Worm (Caenorhabditis elegans) whole organism, L1 larva: ENCODE results near the gene ZK1320.2.

Experiments
- ama-1 ChIP-seq: fragments of 150-350 bp; optimal IDR thresholded peaks from 2 replicates; lab custom pipeline; 2014
- efl-3 ChIP-seq: fragments of 200-800 bp; sonication (Bioruptor generic); optimal IDR thresholded peaks from 2 replicates; lab custom pipeline; 2018; ENCODE audit warnings: mild to moderate bottlenecking, missing genetic modification characterization, missing compliant biosample characterization
- egl-13 ChIP-seq: sonication (generic microtip); optimal IDR thresholded peaks from 2 replicates; lab custom pipeline; 2016; ENCODE audit warnings: missing genotype, missing genetic modification reagents, missing genetic modification characterization, missing compliant biosample characterization
- jun-1 ChIP-seq: fragments of 150-350 bp; optimal IDR thresholded peaks from 2 replicates; lab custom pipeline; 2014; ENCODE audit warnings: missing biosample characterization, missing genetic modification reagents, missing genetic modification characterization
- lin-13 ChIP-seq: fragments of 150-350 bp; optimal IDR thresholded peaks from 2 replicates; lab custom pipeline; 2014; ENCODE audit warnings: missing biosample characterization, missing genetic modification reagents, missing genetic modification characterization
- lin-35 ChIP-seq, 2 experiments: fragments of 150-350 bp; optimal IDR thresholded peaks; 2 replicates each; lab custom pipeline; 2014; ENCODE audit warnings: missing biosample characterization in 2 of 2, missing genetic modification characterization in 2 of 2, missing genetic modification reagents in 2 of 2
- lsy-2 ChIP-seq, 2 experiments: fragments of 150-350 bp; optimal IDR thresholded peaks; 2 replicates each; lab custom pipeline; 2014; ENCODE audit warnings: missing biosample characterization in 2 of 2, missing genetic modification characterization in 2 of 2
- nhr-11 ChIP-seq: fragments of 150-350 bp; optimal IDR thresholded peaks from 2 replicates; lab custom pipeline; 2014; ENCODE audit warnings: missing biosample characterization, missing genetic modification characterization
- nhr-28 ChIP-seq: fragments of 150-350 bp; optimal IDR thresholded peaks from 2 replicates; lab custom pipeline; 2014; ENCODE audit warnings: missing biosample characterization, missing genetic modification characterization
- nhr-90 ChIP-seq: sonication (generic microtip); optimal IDR thresholded peaks from 2 replicates; lab custom pipeline; 2016; ENCODE audit warnings: mild to moderate bottlenecking, missing genetic modification characterization, missing compliant biosample characterization; ENCODE audit not compliant: poor library complexity
- pqm-1 ChIP-seq: sonication (generic microtip); optimal IDR thresholded peaks from 3 replicates; lab custom pipeline; 2017; ENCODE audit warnings: missing biosample characterization, missing genetic modification characterization
- rnt-1 ChIP-seq: sonication (generic microtip); optimal IDR thresholded peaks from 2 replicates; lab custom pipeline; 2016; ENCODE audit warnings: mild to moderate bottlenecking, missing genetic modification characterization, moderate library complexity, missing compliant biosample characterization
- snpc-4 ChIP-seq: fragments of 150-350 bp; optimal IDR thresholded peaks from 2 replicates; lab custom pipeline; 2014; ENCODE audit warnings: missing biosample characterization, missing genetic modification characterization
- unc-62 ChIP-seq: fragments of 150-350 bp; optimal IDR thresholded peaks from 2 replicates; lab custom pipeline; 2014; ENCODE audit warnings: missing biosample characterization, missing genetic modification reagents, missing genetic modification characterization

DNA sequence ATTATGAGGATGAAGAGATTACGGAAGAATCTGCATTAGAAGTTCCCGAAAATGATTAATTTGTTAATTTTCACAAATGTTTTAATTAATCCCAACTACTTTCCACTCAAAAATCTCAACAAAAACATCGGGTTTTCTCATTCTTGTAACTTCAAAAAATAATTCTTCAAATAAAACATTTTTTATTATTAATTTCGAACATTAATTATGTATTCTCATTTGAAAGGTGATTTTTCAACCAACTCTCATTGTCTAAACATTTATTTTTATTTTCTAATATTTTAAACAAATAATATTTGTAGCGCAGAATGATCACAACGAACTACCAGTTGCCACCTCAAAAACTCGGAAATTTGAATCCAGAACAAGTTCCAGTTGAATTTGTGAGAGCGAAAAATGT, 12.5 kb upstream of the ZK1320.2 start, which contains the start of gene ZK1320.7:
- no peak for TF ChIP-seq egl-13 (tag; lab: Kevin White, UChicago)
- TF ChIP-seq lin-13 (GFP tag; lab: Kevin White, UChicago), result no peak
- TF ChIP-seq ama-1 (lab: Kevin White, UChicago), result no peak
- TF ChIP-seq lsy-2 (tag; optimal IDR thresholded peaks at IDR 0.05; lab: Kevin White, UChicago), result no peak
- no peak for TF ChIP-seq snpc-4 (tag; lab: Kevin White, UChicago)
- no peak for TF ChIP-seq nhr-90 (tag; lab: Kevin White, UChicago)
- no peak for TF ChIP-seq unc-62
- no peak for TF ChIP-seq pqm-1 (tag; lab: Kevin White, UChicago)
- TF ChIP-seq nhr-28, result no peak
- no peak for TF ChIP-seq nhr-11 (tag; lab: Kevin White, UChicago)
- TF ChIP-seq jun-1 (tag; lab: Kevin White, UChicago), result no peak
- no peak for TF ChIP-seq rnt-1
- TF ChIP-seq lin-35 (GFP tag; optimal IDR thresholded peaks at IDR 0.05; lab: Kevin White, UChicago), result no peak
- TF ChIP-seq efl-3 (GFP tag; lab: Kevin White, UChicago), result no peak
